Worm (Caenorhabditis elegans): Measurements from ENCODE around the gene sec-3.

ce11 chrX:3118596-3119287, 19.1 kb upstream of the sec-3 start:
- TF ChIP-seq flt-1 (GFP tag; IDR thresholded peaks at IDR 0.05) (no peak), klf-2 (GFP tag; conservative IDR thresholded peaks at IDR 0.05) (no peak), tab-1 (GFP tag; IDR thresholded peaks at IDR 0.05) (no peak), ztf-23 (GFP tag; IDR thresholded peaks at IDR 0.05) (no peak)
